Worm (Caenorhabditis elegans): ENCODE data around the gene snf-7.

The snf-7 gene

ce11 chrIII:12993607-12994006, 11.7 kb upstream of the snf-7 start, which contains the start of gene col-97:
Gene col-97 (minus strand): TSS chrIII:12993707.
- TF ChIP-seq nhr-2 (tag; optimal IDR thresholded peaks at IDR 0.05): no peak
- TF ChIP-seq unc-120 (tag; optimal IDR thresholded peaks at IDR 0.05; ENCODE audit: poor library complexity, severe bottlenecking): no peak
- TF ChIP-seq mls-2 (tag; optimal IDR thresholded peaks at IDR 0.05): no peak
- no peak for TF ChIP-seq mab-5 (tag; optimal IDR thresholded peaks at IDR 0.05)
- TF ChIP-seq drap-1 (GFP tag; optimal IDR thresholded peaks at IDR 0.05): no peak
- no peak for TF ChIP-seq ceh-39 (tag; optimal IDR thresholded peaks at IDR 0.05)
- TF ChIP-seq zip-8 (tag; optimal IDR thresholded peaks at IDR 0.05): no peak
- no peak for TF ChIP-seq unc-62 (GFP tag; optimal IDR thresholded peaks at IDR 0.05)
- no peak for TF ChIP-seq snpc-4 (tag; optimal IDR thresholded peaks at IDR 0.05)
- TF ChIP-seq elt-1 (tag; optimal IDR thresholded peaks at IDR 0.05; ENCODE audit: borderline replicate concordance, insufficient read depth): no peak

ce11 chrIII:12998252-12998651, 7.0 kb upstream of the snf-7 start:
- TF ChIP-seq mls-2 (tag; optimal IDR thresholded peaks at IDR 0.05) (no peak), elt-1 (tag; optimal IDR thresholded peaks at IDR 0.05; ENCODE audit: borderline replicate concordance, insufficient read depth) (no peak), ceh-39 (tag; optimal IDR thresholded peaks at IDR 0.05) (no peak), M03D4.4 (tag; optimal IDR thresholded peaks at IDR 0.05) (no peak), ztf-11 (tag; optimal IDR thresholded peaks at IDR 0.05) (no peak), hlh-1 (tag; optimal IDR thresholded peaks at IDR 0.05) (no peak), pha-4 (tag; optimal IDR thresholded peaks at IDR 0.05) (no peak), unc-120 (tag; optimal IDR thresholded peaks at IDR 0.05; ENCODE audit: poor library complexity, severe bottlenecking) (no peak), cnd-1 (tag; optimal IDR thresholded peaks at IDR 0.05) (no peak), sptf-1 (tag; optimal IDR thresholded peaks at IDR 0.05) (no peak), snpc-4 (tag; optimal IDR thresholded peaks at IDR 0.05) (no peak), tbx-8 (GFP tag; optimal IDR thresholded peaks at IDR 0.05) (no peak), sem-2 (GFP tag; optimal IDR thresholded peaks at IDR 0.05) (no peak), ces-1 (GFP tag; optimal IDR thresholded peaks at IDR 0.05) (no peak), unc-62 (GFP tag; optimal IDR thresholded peaks at IDR 0.05) (no peak), drap-1 (GFP tag; optimal IDR thresholded peaks at IDR 0.05) (no peak)

- peak; percentile 34 for TF ChIP-seq pha-4 (tag; optimal IDR thresholded peaks at IDR 0.05)
- TF ChIP-seq snpc-4 (tag; optimal IDR thresholded peaks at IDR 0.05): no peak
- TF ChIP-seq nhr-12 (tag; optimal IDR thresholded peaks at IDR 0.05): no peak
- no peak for TF ChIP-seq nhr-76 (tag; optimal IDR thresholded peaks at IDR 0.05)
These were observed 4.8 kb upstream of the snf-7 start, which contains the start of gene ZK1010.8 for ce11 chrIII:13000457-13000856. Gene ZK1010.8 (minus strand): TSS chrIII:13000670.

DNA sequence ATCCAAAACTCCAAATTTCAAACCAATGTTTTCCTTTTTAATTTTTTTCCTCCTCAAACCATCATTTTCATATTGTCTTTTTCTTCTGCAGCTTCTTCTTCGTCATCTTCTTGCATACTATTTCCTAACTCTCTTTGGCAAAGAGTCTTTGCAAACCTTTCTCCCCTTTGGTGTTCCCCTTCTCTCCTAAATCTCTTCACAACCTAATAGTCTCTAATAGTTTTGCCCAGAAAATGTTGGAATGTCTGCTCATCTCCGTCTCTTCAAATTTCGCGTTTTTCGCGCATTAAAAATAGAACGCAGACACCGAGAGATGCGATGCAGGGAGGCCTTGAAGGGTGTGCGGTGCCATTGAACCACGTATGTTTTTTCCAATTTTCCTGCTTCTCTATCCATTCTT, 3.2 kb upstream of the snf-7 start, which contains the start of gene ZK1010.10:
TSS of gene ZK1010.10 (plus strand) at position 286 of the 400 bp plus-strand sequence.
- TF ChIP-seq ces-1 (GFP tag; optimal IDR thresholded peaks at IDR 0.05) (peak; percentile 95), unc-62 (GFP tag; optimal IDR thresholded peaks at IDR 0.05) (no peak), mep-1 (tag; optimal IDR thresholded peaks at IDR 0.05) (peak; percentile 63), sptf-1 (tag; optimal IDR thresholded peaks at IDR 0.05) (peak; percentile 32), nhr-237 (tag; optimal IDR thresholded peaks at IDR 0.05) (peak; percentile 59), unc-120 (tag; optimal IDR thresholded peaks at IDR 0.05; ENCODE audit: poor library complexity, severe bottlenecking) (peak; percentile 58), mls-2 (tag; optimal IDR thresholded peaks at IDR 0.05) (no peak), tbx-8 (GFP tag; optimal IDR thresholded peaks at IDR 0.05) (no peak), pha-4 (tag; optimal IDR thresholded peaks at IDR 0.05) (peak; percentile 6), lsy-2 (tag; optimal IDR thresholded peaks at IDR 0.05) (peak; percentile 40), ceh-83 (GFP tag; optimal IDR thresholded peaks at IDR 0.05) (no peak)

DNA sequence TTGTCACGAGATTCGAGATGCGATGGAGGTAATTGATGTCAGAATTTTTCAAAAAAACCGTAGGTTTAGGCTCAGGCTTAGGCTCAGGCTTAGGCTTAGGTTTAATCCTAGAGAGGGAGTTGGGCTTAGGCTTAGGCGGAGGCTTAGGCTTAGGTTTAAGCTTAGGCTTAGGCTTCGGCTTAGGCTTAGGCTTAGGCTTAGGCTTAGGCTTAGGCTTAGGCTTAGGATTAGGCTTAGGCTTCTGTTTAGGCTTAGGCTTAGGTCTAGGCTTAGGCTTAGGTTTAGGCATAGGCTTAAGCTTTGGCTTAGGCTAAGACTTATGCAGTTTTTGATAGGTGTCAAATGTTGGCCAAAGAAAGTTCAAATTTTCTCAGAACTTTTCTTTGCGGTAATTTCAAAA, 945 bp upstream of the snf-7 start:
- TF ChIP-seq flh-1 (GFP tag; optimal IDR thresholded peaks at IDR 0.05) (no peak), snpc-4 (tag; optimal IDR thresholded peaks at IDR 0.05) (no peak), mab-5 (tag; optimal IDR thresholded peaks at IDR 0.05) (no peak), unc-62 (GFP tag; optimal IDR thresholded peaks at IDR 0.05) (no peak), nhr-12 (tag; optimal IDR thresholded peaks at IDR 0.05) (no peak), mep-1 (tag; optimal IDR thresholded peaks at IDR 0.05) (no peak), ham-2 (GFP tag; optimal IDR thresholded peaks at IDR 0.05) (peak; percentile 19)

DNA sequence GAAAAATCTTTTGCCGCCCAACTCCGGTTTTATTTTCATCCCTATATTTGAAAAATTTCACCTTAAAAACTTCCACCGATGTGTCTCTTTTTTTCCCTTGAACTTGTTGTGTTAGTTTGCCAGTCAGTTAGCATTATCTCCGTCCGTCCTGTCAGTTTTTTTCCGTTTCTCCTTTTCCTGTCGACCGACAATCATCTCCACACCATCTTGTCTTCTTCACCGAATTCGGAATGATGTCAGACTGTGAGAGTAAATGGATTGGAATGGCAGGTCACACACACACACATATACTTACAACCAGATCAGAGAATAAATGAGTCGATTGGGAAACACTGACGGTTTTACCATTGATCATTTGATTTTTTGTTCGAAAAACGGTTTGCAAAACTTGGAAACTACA, 6.7 kb downstream of the snf-7 start:
- no peak for TF ChIP-seq mls-2 (tag; optimal IDR thresholded peaks at IDR 0.05)
- no peak for TF ChIP-seq ceh-83 (GFP tag; optimal IDR thresholded peaks at IDR 0.05)
- TF ChIP-seq elt-1 (tag; optimal IDR thresholded peaks at IDR 0.05; ENCODE audit: borderline replicate concordance, insufficient read depth): no peak
- no peak for TF ChIP-seq elt-3 (tag; optimal IDR thresholded peaks at IDR 0.05)
- TF ChIP-seq snpc-4 (tag; optimal IDR thresholded peaks at IDR 0.05): no peak
- TF ChIP-seq nhr-76 (tag; optimal IDR thresholded peaks at IDR 0.05): no peak
- no peak for TF ChIP-seq ztf-11 (tag; optimal IDR thresholded peaks at IDR 0.05)
- no peak for TF ChIP-seq mab-5 (tag; optimal IDR thresholded peaks at IDR 0.05)
- TF ChIP-seq blmp-1 (tag; optimal IDR thresholded peaks at IDR 0.05): no peak
- TF ChIP-seq ceh-43 (GFP tag; optimal IDR thresholded peaks at IDR 0.05): no peak
- TF ChIP-seq unc-62 (GFP tag; optimal IDR thresholded peaks at IDR 0.05): no peak
- TF ChIP-seq flh-1 (GFP tag; optimal IDR thresholded peaks at IDR 0.05): no peak
- no peak for TF ChIP-seq zip-8 (tag; optimal IDR thresholded peaks at IDR 0.05)

All from whole organism, mixed stage, embryonic.